Worm (Caenorhabditis elegans) whole organism, L1 larva: ENCODE results near the gene col-69.

Source experiments
- ces-1 ChIP-seq: fragments of 150-350 bp; optimal IDR thresholded peaks from 2 replicates; lab custom pipeline; 2014; ENCODE audit warnings: missing biosample characterization, missing genetic modification reagents, missing genetic modification characterization
- elt-3 ChIP-seq, 6 experiments: fragments of 150-350 bp in 1 of 6; sonication (generic microtip); optimal IDR thresholded peaks; 2 replicates each; lab custom pipeline; 2017 to 2018; ENCODE audit warnings: missing biosample characterization in 6 of 6, missing genetic modification characterization in 6 of 6, inconsistent platforms in 1 of 6
- lin-35 ChIP-seq, 2 experiments: fragments of 150-350 bp; optimal IDR thresholded peaks; 2 replicates each; lab custom pipeline; 2014; ENCODE audit warnings: missing biosample characterization in 2 of 2, missing genetic modification characterization in 2 of 2, missing genetic modification reagents in 2 of 2
- pqm-1 ChIP-seq: sonication (generic microtip); optimal IDR thresholded peaks from 3 replicates; lab custom pipeline; 2017; ENCODE audit warnings: missing biosample characterization, missing genetic modification characterization
- snpc-4 ChIP-seq: fragments of 150-350 bp; optimal IDR thresholded peaks from 2 replicates; lab custom pipeline; 2014; ENCODE audit warnings: missing biosample characterization, missing genetic modification characterization
- zip-4 ChIP-seq: fragments of 200-800 bp; sonication (Bioruptor generic); optimal IDR thresholded peaks from 2 replicates; lab custom pipeline; 2018; ENCODE audit warnings: mild to moderate bottlenecking, missing genetic modification characterization, moderate library complexity, missing compliant biosample characterization
- ztf-4 ChIP-seq: fragments of 150-350 bp; optimal IDR thresholded peaks from 2 replicates; lab custom pipeline; 2014; ENCODE audit warnings: missing biosample characterization, missing genetic modification characterization

- TF ChIP-seq lin-35 (GFP tag; optimal IDR thresholded peaks at IDR 0.05; lab: Kevin White, UChicago) (no peak), ces-1 (GFP tag; lab: Kevin White, UChicago) (no peak), elt-3 (tag; optimal IDR thresholded peaks at IDR 0.05; lab: Kevin White, UChicago) (no peak), snpc-4 (tag; lab: Kevin White, UChicago) (no peak), pqm-1 (no peak), zip-4 (GFP tag; lab: Kevin White, UChicago) (no peak), ztf-4 (tag; lab: Kevin White, UChicago) (no peak)
Measured at ce11 chrII:307154-307553, 1.6 kb upstream of the col-69 start, which contains the start of gene K01A2.4.
